Worm (Caenorhabditis elegans) whole organism, L4 larva: Measurements from ENCODE around the gene C17C3.11.

Experiments used
- D1046.2 ChIP-seq: fragments of 200-800 bp; sonication (Bioruptor generic); IDR thresholded peaks from 2 replicates; pipeline ENCODE4 v1.3.6; 2022; ENCODE audit warnings: missing genetic modification characterization, missing compliant biosample characterization
- F44E2.7 ChIP-seq: fragments of 200-800 bp; sonication (Bioruptor generic); IDR thresholded peaks from 2 replicates; pipeline ENCODE4 v2.1.2; 2022; ENCODE audit warnings: missing genetic modification characterization, missing compliant biosample characterization
- R02D3.7 ChIP-seq: fragments of 150-350 bp; sonication (generic microtip); optimal IDR thresholded peaks from 3 replicates; lab custom pipeline; 2014; ENCODE audit warnings: missing biosample characterization, missing genetic modification characterization
- Y48G9A.11 ChIP-seq: fragments of 200-800 bp; sonication (Bioruptor generic); IDR thresholded peaks from 2 replicates; pipeline ENCODE4 v1.3.6; 2022; ENCODE audit warnings: missing genetic modification reagents, missing genetic modification characterization, missing compliant biosample characterization
- ZK337.2 ChIP-seq: fragments of 200-800 bp; sonication (Bioruptor generic); IDR thresholded peaks from 2 replicates; pipeline ENCODE4 v1.3.6; 2022; ENCODE audit warnings: missing genetic modification reagents, missing genetic modification characterization, missing compliant biosample characterization
- attf-4 ChIP-seq: sonication (generic microtip); optimal IDR thresholded peaks from 3 replicates; lab custom pipeline; 2017; ENCODE audit warnings: missing biosample characterization, missing genetic modification characterization
- ceh-62 ChIP-seq: sonication (generic microtip); optimal IDR thresholded peaks from 2 replicates; lab custom pipeline; 2017; ENCODE audit warnings: missing biosample characterization, missing genetic modification characterization
- ctbp-1 ChIP-seq: fragments of 200-800 bp; sonication (Bioruptor generic); IDR thresholded peaks from 2 replicates; pipeline ENCODE4 v1.3.6; 2022; ENCODE audit warnings: missing genetic modification reagents, missing genetic modification characterization, missing compliant biosample characterization
- daf-12 ChIP-seq: fragments of 150-350 bp; optimal IDR thresholded peaks from 2 replicates; lab custom pipeline; 2014; ENCODE audit warnings: missing biosample characterization, missing genetic modification reagents, missing genetic modification characterization
- daf-16 ChIP-seq, 3 experiments: sonication (generic microtip); optimal IDR thresholded peaks; 2 replicates each; lab custom pipeline; 2016 to 2017; ENCODE audit warnings: missing genetic modification characterization in 3 of 3, missing genetic modification reagents in 3 of 3, mild to moderate bottlenecking in 2 of 3, missing compliant biosample characterization in 2 of 3, missing biosample characterization in 1 of 3, moderate library complexity in 1 of 3
- daf-19 ChIP-seq: fragments of 200-800 bp; sonication (Bioruptor generic); conservative IDR thresholded peaks from 2 replicates; pipeline ENCODE4 v1.3.6; 2022; ENCODE audit warnings: missing genetic modification characterization, missing compliant biosample characterization
- dpl-1 ChIP-seq: fragments of 150-350 bp; optimal IDR thresholded peaks from 2 replicates; lab custom pipeline; 2014; ENCODE audit warnings: missing biosample characterization, missing genetic modification reagents, missing genetic modification characterization
- dve-1 ChIP-seq: sonication (generic microtip); optimal IDR thresholded peaks from 2 replicates; lab custom pipeline; 2017; ENCODE audit warnings: antibody characterized with exemption, mild to moderate bottlenecking, missing genetic modification characterization, missing compliant biosample characterization; ENCODE audit not compliant: insufficient read depth
- egl-43 ChIP-seq: fragments of 200-800 bp; sonication (Bioruptor generic); IDR thresholded peaks from 2 replicates; pipeline ENCODE4 v1.3.6; 2022; ENCODE audit warnings: missing genetic modification reagents, missing genetic modification characterization, missing compliant biosample characterization
- fkh-10 ChIP-seq: fragments of 150-350 bp; optimal IDR thresholded peaks from 2 replicates; lab custom pipeline; 2014; ENCODE audit warnings: missing biosample characterization, missing genetic modification reagents, missing genetic modification characterization
- fos-1 ChIP-seq: fragments of 150-350 bp; optimal IDR thresholded peaks from 2 replicates; lab custom pipeline; 2014; ENCODE audit warnings: missing biosample characterization, missing genetic modification characterization
- hlh-11 ChIP-seq: fragments of 200-800 bp; sonication (Bioruptor generic); optimal IDR thresholded peaks from 2 replicates; lab custom pipeline; 2018; ENCODE audit warnings: mild to moderate bottlenecking, missing genetic modification characterization, missing compliant biosample characterization
- hlh-30 ChIP-seq: sonication (generic microtip); optimal IDR thresholded peaks from 2 replicates; lab custom pipeline; 2017; ENCODE audit warnings: antibody characterized with exemption, mild to moderate bottlenecking, missing genetic modification characterization, missing compliant biosample characterization; ENCODE audit not compliant: insufficient read depth
- hmg-1.1 ChIP-seq: fragments of 200-800 bp; sonication (Bioruptor generic); IDR thresholded peaks from 2 replicates; pipeline ENCODE4 v1.3.6; 2022; ENCODE audit warnings: missing genetic modification reagents, missing genetic modification characterization, missing compliant biosample characterization
- lim-7 ChIP-seq: fragments of 200-800 bp; sonication (Bioruptor generic); IDR thresholded peaks from 2 replicates; pipeline ENCODE4 v1.3.6; 2022; ENCODE audit warnings: missing genetic modification characterization, missing compliant biosample characterization
- lin-1 ChIP-seq: fragments of 200-800 bp; sonication (Bioruptor generic); IDR thresholded peaks from 2 replicates; pipeline ENCODE4 v1.3.6; 2022; ENCODE audit warnings: missing genetic modification reagents, missing genetic modification characterization, missing compliant biosample characterization
- lin-39 ChIP-seq: fragments of 150-350 bp; optimal IDR thresholded peaks from 2 replicates; lab custom pipeline; 2014; ENCODE audit warnings: missing biosample characterization, missing genetic modification reagents, missing genetic modification characterization
- lsy-2 ChIP-seq, 2 experiments: fragments of 150-350 bp in 1 of 2; sonication (generic microtip) in 1 of 2; optimal IDR thresholded peaks; 2 replicates each; lab custom pipeline; 2014 to 2017; ENCODE audit warnings: missing biosample characterization in 2 of 2, missing genetic modification characterization in 2 of 2
- mdt-29 ChIP-seq: fragments of 200-800 bp; sonication (Bioruptor generic); IDR thresholded peaks from 2 replicates; pipeline ENCODE4 v1.3.6; 2022; ENCODE audit warnings: missing genetic modification reagents, missing genetic modification characterization, missing compliant biosample characterization
- mes-2 ChIP-seq: sonication (generic microtip); optimal IDR thresholded peaks from 2 replicates; lab custom pipeline; 2016; ENCODE audit warnings: missing genotype, mild to moderate bottlenecking, missing genetic modification characterization, missing compliant biosample characterization; ENCODE audit not compliant: poor library complexity, severe bottlenecking
- mxl-2 ChIP-seq: fragments of 200-800 bp; sonication (Bioruptor generic); conservative IDR thresholded peaks from 2 replicates; pipeline ENCODE4 v1.3.6; 2022; ENCODE audit warnings: missing genetic modification reagents, missing genetic modification characterization, missing compliant biosample characterization
- nhr-25 ChIP-seq: sonication (generic microtip); optimal IDR thresholded peaks from 2 replicates; lab custom pipeline; 2017; ENCODE audit warnings: missing genetic modification characterization, mild to moderate bottlenecking, missing compliant biosample characterization, antibody characterized with exemption, moderate library complexity, borderline replicate concordance; ENCODE audit not compliant: insufficient read depth
- nhr-42 ChIP-seq: fragments of 200-800 bp; sonication (Bioruptor generic); IDR thresholded peaks from 2 replicates; pipeline ENCODE4 v1.3.6; 2022; ENCODE audit warnings: missing genetic modification characterization, missing compliant biosample characterization
- nhr-48 ChIP-seq: sonication (generic microtip); optimal IDR thresholded peaks from 2 replicates; lab custom pipeline; 2016; ENCODE audit warnings: mild to moderate bottlenecking, missing genetic modification characterization, missing compliant biosample characterization
- nhr-76 ChIP-seq: fragments of 150-350 bp; optimal IDR thresholded peaks from 2 replicates; lab custom pipeline; 2014; ENCODE audit warnings: missing biosample characterization, missing genetic modification characterization
- pha-4 ChIP-seq, 2 experiments: fragments of 150-350 bp in 1 of 2; fragments of 200-800 bp in 1 of 2; sonication (Bioruptor generic) in 1 of 2; IDR thresholded peaks in 1 of 2; optimal IDR thresholded peaks in 1 of 2; 2 replicates each; pipeline versions ENCODE4 v1.3.6 to Lab custom; 2014 to 2022; ENCODE audit warnings: missing genetic modification characterization in 2 of 2, missing genetic modification reagents in 2 of 2, missing biosample characterization in 1 of 2, missing compliant biosample characterization in 1 of 2
- rbr-2 ChIP-seq: sonication (generic microtip); optimal IDR thresholded peaks from 2 replicates; lab custom pipeline; 2016; ENCODE audit warnings: missing genotype, missing genetic modification characterization, missing compliant biosample characterization
- saeg-2 ChIP-seq: fragments of 200-800 bp; sonication (Bioruptor generic); IDR thresholded peaks from 2 replicates; pipeline ENCODE4 v1.3.6; 2022; ENCODE audit warnings: missing genetic modification reagents, missing genetic modification characterization, missing compliant biosample characterization
- snpc-4 ChIP-seq: fragments of 150-350 bp; optimal IDR thresholded peaks from 2 replicates; lab custom pipeline; 2014; ENCODE audit warnings: missing biosample characterization, missing genetic modification characterization
- unc-62 ChIP-seq, 3 experiments: fragments of 150-350 bp in 1 of 3; sonication (generic microtip); optimal IDR thresholded peaks in 2 of 3; peaks in 1 of 3; 1 replicate in 1 of 3; 2 replicates in 2 of 3; lab custom pipeline; 2014 to 2017; ENCODE audit warnings: missing biosample characterization in 3 of 3, missing genetic modification characterization in 3 of 3, missing genetic modification reagents in 3 of 3, missing genotype in 1 of 3
- zag-1 ChIP-seq: fragments of 150-350 bp; optimal IDR thresholded peaks from 2 replicates; lab custom pipeline; 2014; ENCODE audit warnings: missing biosample characterization, missing genetic modification characterization
- zfp-2 ChIP-seq: sonication (generic microtip); optimal IDR thresholded peaks from 2 replicates; lab custom pipeline; 2016; ENCODE audit warnings: mild to moderate bottlenecking, missing genetic modification characterization, missing compliant biosample characterization

C17C3.11 gene

ce11 chrII:5544145-5544515 is 6.5 kb downstream of the C17C3.11 start (continued):
- TF ChIP-seq zfp-2 (tag; lab: Kevin White, UChicago) (no peak), ZK337.2 (GFP tag; lab: Robert Waterston, UW) (no peak), F44E2.7 (GFP tag; lab: Robert Waterston, UW) (no peak), rbr-2 (no peak), daf-16 (GFP tag; optimal IDR thresholded peaks at IDR 0.05; lab: Kevin White, UChicago) (peak in 1 of 2 experiments; percentile 76), daf-16 (tag; optimal IDR thresholded peaks at IDR 0.05; lab: Kevin White, UChicago) (peak; percentile 81), daf-19 (no peak), pha-4 (GFP tag; IDR thresholded peaks at IDR 0.05; lab: Robert Waterston, UW) (peak; percentile 16; the same call in 1 of the 2 replicates), pha-4 (tag; optimal IDR thresholded peaks at IDR 0.05; lab: Kevin White, UChicago) (no peak), R02D3.7 (tag; lab: Kevin White, UChicago) (no peak), Y48G9A.11 (no peak), unc-62 (GFP tag; optimal IDR thresholded peaks at IDR 0.05 in 1 of 2; lab: Kevin White, UChicago) (peak in 1 of 2 experiments; percentile 95), unc-62 (tag; optimal IDR thresholded peaks at IDR 0.05; lab: Kevin White, UChicago) (no peak), zag-1 (tag; lab: Kevin White, UChicago) (no peak), ctbp-1 (GFP tag; lab: Robert Waterston, UW) (0 out of 2 replicates have a peak, but pooled peaks have one; percentile 17), lsy-2 (tag; optimal IDR thresholded peaks at IDR 0.05; lab: Kevin White, UChicago) (peak; percentile 0 to 83), hlh-11 (tag; lab: Kevin White, UChicago) (peak; percentile 77), fkh-10 (no peak), nhr-25 (tag; lab: Kevin White, UChicago) (no peak), dpl-1 (GFP tag; lab: Kevin White, UChicago) (peak; percentile 57), snpc-4 (tag; lab: Kevin White, UChicago) (peak; percentile 92)

ce11 chrII:5544764-5545163 is 7.1 kb downstream of the C17C3.11 start, which contains the start of gene ins-13:
ins-13 (minus strand) TSS chrII:5544864.
- no peak for TF ChIP-seq egl-43
- TF ChIP-seq hlh-30 (tag; lab: Kevin White, UChicago) = no peak
- no peak for TF ChIP-seq nhr-42
- TF ChIP-seq fos-1 (tag; lab: Kevin White, UChicago) = no peak
- no peak for TF ChIP-seq D1046.2
- no peak for TF ChIP-seq Y48G9A.11
- TF ChIP-seq lim-7 (GFP tag; lab: Robert Waterston, UW) = no peak
- no peak for TF ChIP-seq R02D3.7 (tag; lab: Kevin White, UChicago)
- TF ChIP-seq mdt-29 (GFP tag; lab: Robert Waterston, UW) = no peak
- no peak for TF ChIP-seq daf-12 (tag; lab: Kevin White, UChicago)
- TF ChIP-seq attf-4 (tag; lab: Kevin White, UChicago) = no peak
- TF ChIP-seq mes-2 (tag; lab: Kevin White, UChicago) = no peak
- TF ChIP-seq lin-39 (tag; lab: Kevin White, UChicago) = no peak
- no peak for TF ChIP-seq nhr-76 (tag; lab: Kevin White, UChicago)
- no peak for TF ChIP-seq mxl-2 (GFP tag; lab: Robert Waterston, UW)
- no peak for TF ChIP-seq ceh-62 (tag; lab: Kevin White, UChicago)
- no peak for TF ChIP-seq saeg-2 (GFP tag; lab: Robert Waterston, UW)

DNA sequence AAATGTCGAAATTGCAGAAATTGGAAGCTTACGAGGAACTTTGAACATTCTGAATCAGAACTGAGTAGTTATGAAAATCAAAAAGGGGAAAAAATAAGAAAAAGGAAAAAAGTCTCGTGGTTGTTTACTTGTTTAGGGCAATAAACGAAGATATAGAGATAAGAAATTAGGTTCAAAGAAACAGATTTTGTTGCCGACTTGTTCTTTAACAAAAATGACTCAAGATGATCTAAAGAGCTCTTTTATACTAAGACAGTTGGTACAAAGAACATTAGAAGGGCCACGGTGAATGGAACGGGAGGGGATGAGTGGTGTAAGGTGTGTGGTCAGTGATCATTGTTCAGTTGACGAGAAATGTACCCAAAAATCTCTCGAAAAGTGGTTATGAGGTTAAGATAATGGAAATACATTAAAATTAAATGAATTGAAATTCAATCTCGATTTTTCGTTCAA is 9.8 kb downstream of the C17C3.11 start, which contains the start of gene acdh-2:
acdh-2 (minus strand) TSS at position 51 of the 453 bp plus-strand sequence.
- TF ChIP-seq hlh-11 (tag; lab: Kevin White, UChicago) (no peak), daf-16 (GFP tag; optimal IDR thresholded peaks at IDR 0.05; lab: Kevin White, UChicago) (no peak), daf-16 (tag; optimal IDR thresholded peaks at IDR 0.05; lab: Kevin White, UChicago) (peak; percentile 2), lsy-2 (tag; optimal IDR thresholded peaks at IDR 0.05; lab: Kevin White, UChicago) (no peak), dve-1 (tag; lab: Kevin White, UChicago) (peak; percentile 7), F44E2.7 (GFP tag; lab: Robert Waterston, UW) (no peak), R02D3.7 (tag; lab: Kevin White, UChicago) (no peak), nhr-48 (no peak), hmg-1.1 (GFP tag; lab: Robert Waterston, UW) (no peak), lin-1 (no peak)
- TF ChIP-seq, all 104 proteins: peak for 2
